Fruit fly (Drosophila melanogaster) whole organism, pupa: ENCODE measurements around the gene CG14229.
A peak's percentile ranks its signal among the peaks of the same experiment; 100 is the strongest.

ENCODE experiments used
- CG14655 ChIP-seq: fragments of 200-800 bp; sonication (Bioruptor generic); optimal IDR thresholded peaks from 3 replicates; lab custom pipeline; 2017; ENCODE audit warnings: mild to moderate bottlenecking, missing biosample characterization, missing genetic modification reagents, missing genetic modification characterization
- CG32121 ChIP-seq: fragments of 200-800 bp; sonication (Bioruptor generic); IDR thresholded peaks from 2 replicates; pipeline ENCODE4 v1.3.6; 2022; ENCODE audit warnings: missing biosample characterization, missing genetic modification characterization
- CG8159 ChIP-seq: fragments of 200-800 bp; sonication (Bioruptor generic); optimal IDR thresholded peaks from 3 replicates; lab custom pipeline; 2018; ENCODE audit warnings: missing biosample characterization, mild to moderate bottlenecking, missing genetic modification characterization, moderate library complexity
- D1 ChIP-seq: fragments of 200-800 bp; sonication (Bioruptor generic); optimal IDR thresholded peaks from 2 replicates; lab custom pipeline; 2018; ENCODE audit warnings: missing biosample characterization, mild to moderate bottlenecking, missing genetic modification characterization, moderate library complexity
- Ets98B ChIP-seq: fragments of 200-800 bp; sonication (Bioruptor generic); IDR thresholded peaks from 2 replicates; pipeline ENCODE4 v1.3.6; 2022; ENCODE audit warnings: missing biosample characterization, missing genetic modification characterization
- Pif1B ChIP-seq: fragments of 200-800 bp; sonication (Bioruptor generic); optimal IDR thresholded peaks from 3 replicates; lab custom pipeline; 2016; ENCODE audit warnings: missing biosample characterization, missing genetic modification characterization
- fd96Ca ChIP-seq: fragments of 200-800 bp; sonication (Bioruptor generic); IDR thresholded peaks from 3 replicates; pipeline ENCODE4 v1.3.6; 2022; ENCODE audit warnings: missing biosample characterization, missing genetic modification characterization

DNA sequence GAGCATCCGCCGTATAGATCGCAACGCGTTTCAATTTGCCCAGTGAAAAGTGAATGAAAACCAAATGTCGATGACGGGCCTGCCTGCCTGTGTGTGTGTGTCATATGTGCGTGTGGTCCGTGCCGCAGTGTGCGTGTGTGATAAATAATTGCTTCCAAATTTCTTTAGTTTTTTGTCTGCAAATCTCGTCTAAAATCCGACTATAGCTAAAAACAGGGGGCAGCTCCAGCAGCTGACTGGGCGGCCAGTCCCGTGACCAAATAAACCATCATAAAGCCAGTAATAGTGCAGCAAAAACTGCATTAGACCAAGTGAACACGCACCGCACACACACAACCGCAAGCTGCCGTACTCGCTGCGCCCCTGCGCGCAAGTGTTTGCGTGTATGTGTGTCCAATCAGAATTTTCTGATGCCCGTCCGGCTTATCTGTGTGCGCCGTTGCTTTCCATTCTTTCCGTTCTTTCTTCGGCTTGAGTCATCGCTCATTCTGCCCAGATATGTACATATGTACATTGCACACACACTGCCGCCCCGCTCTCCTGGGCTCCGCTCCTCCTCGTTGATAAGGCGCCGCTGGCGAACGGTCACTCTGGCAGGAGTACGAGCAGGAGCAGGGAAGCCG, 2.3 kb upstream of the CG14229 start:
- no peak for TF ChIP-seq CG8159 (tag; lab: Kevin White, UChicago)
- no peak for TF ChIP-seq CG14655 (GFP tag; lab: Kevin White, UChicago)
- TF ChIP-seq Ets98B = no peak
- 0 out of 3 replicates have a peak, but pooled peaks have one; percentile 23 for TF ChIP-seq fd96Ca (GFP tag; lab: Robert Waterston, UW)
- no peak for TF ChIP-seq CG32121 (GFP tag; lab: Robert Waterston, UW)
- TF ChIP-seq Pif1B = no peak
- no peak for TF ChIP-seq D1 (tag; lab: Kevin White, UChicago)
